Worm (Caenorhabditis elegans) whole organism, L4/young adult: ENCODE measurements around the gene pgp-12.

Experiments
- W03F9.2 ChIP-seq: fragments of 150-350 bp; optimal IDR thresholded peaks from 2 replicates; lab custom pipeline; 2014; ENCODE audit warnings: missing biosample characterization, missing genetic modification characterization
- dao-5 ChIP-seq: sonication (generic microtip); optimal IDR thresholded peaks from 2 replicates; lab custom pipeline; 2016; ENCODE audit warnings: missing genotype, missing genetic modification characterization, moderate library complexity, missing compliant biosample characterization
- him-1 ChIP-seq: sonication (generic microtip); optimal IDR thresholded peaks from 2 replicates; lab custom pipeline; 2016; ENCODE audit warnings: missing genotype, missing genetic modification reagents, missing genetic modification characterization, missing compliant biosample characterization

The pgp-12 gene

DNA sequence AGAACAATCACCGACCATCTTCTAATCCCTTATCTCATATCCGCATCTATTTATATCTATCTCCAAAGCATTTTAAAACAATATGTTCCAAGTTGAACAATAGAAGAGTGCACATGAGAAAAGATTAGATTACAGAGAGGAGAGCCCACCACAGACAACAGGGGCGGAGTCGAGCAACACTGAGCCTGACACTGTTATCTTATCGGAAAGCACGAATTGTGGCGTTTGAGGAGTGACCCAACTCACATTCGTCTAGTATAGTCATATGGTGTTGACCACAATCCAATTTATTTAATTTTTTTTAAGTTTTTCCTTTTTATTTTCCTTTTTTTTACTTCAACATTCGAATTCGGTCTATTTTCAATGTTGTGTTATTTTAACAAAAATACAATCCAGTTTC is 49.1 kb downstream of the pgp-12 start:
- no peak for TF ChIP-seq dao-5 (tag; lab: Kevin White, UChicago)
- no peak for TF ChIP-seq W03F9.2 (tag; lab: Kevin White, UChicago)
- TF ChIP-seq him-1 (tag; lab: Kevin White, UChicago) = no peak

DNA sequence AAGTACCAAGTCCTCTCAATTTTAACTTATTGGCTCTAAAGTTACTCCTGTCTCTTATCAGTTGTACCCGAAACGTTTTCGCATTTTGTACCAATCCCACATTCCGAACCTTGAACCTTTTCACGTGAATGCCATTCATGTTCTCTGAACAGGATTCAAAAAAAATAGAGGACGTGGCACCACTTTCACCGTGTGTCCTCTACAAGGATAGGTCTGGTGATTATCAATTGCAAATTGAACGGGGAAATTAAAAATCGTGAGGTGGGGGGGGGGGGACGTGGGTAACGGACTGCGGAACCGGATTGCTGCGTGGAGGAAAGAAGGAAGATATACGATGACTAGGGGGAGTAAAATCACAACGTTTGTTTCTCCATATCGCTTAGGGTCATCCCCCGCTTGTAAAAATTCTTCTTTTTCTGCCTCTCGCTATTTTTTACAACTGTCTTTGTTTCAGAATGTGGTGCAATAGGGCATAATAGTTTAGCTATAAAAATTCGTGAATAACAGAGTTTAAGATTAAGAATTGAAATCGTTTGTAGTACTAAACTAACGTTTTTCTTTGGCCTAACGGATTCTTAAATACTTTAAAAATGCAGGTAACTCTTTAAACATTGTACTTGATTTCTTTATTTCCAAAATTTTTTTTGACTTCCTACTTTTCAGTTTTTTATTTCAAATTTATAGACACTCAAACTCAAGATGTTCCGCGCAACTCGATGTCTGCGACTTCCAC is 50.3 kb downstream of the pgp-12 start, which contains the start of gene alh-13:
alh-13 (plus strand) TSS at position 683 of the 733 bp plus-strand sequence.
- TF ChIP-seq him-1 (tag; lab: Kevin White, UChicago) (no peak), W03F9.2 (tag; lab: Kevin White, UChicago) (no peak), dao-5 (tag; lab: Kevin White, UChicago) (no peak)
